Fruit fly (Drosophila melanogaster): ENCODE results near the gene bc10.

DNA sequence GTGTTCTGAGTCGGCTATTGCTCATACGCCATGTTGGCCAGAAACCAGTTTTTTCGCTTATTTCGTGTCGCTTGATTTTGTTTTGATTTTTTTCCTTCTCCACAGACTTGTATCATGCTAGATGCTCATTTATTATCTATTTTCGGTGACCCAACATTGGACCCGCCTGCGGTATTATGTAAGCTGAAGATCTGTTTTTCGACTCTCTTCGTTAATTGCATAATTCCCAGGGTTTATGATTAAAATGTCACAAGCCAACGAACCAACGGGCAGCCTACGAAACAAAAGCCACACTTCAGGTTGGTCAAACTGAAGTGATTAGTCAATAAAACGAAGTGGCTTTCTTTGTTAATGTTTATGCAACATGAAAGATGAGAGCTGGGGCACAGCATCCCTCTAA, 13.6 kb downstream of the bc10 start:
- TF ChIP-seq Poxn (GFP tag; IDR thresholded peaks at IDR 0.05) (no peak), CG32767 (GFP tag; IDR thresholded peaks at IDR 0.05) (no peak), E2f1 (GFP tag; IDR thresholded peaks at IDR 0.05) (no peak), NFAT (GFP tag; IDR thresholded peaks at IDR 0.05) (no peak), CG8765 (GFP tag; IDR thresholded peaks at IDR 0.05) (no peak), Mad (GFP tag; optimal IDR thresholded peaks at IDR 0.05) (no peak)
